In genomic region chr3R:26095551-26095950, dm6 we compare ENCODE assay signal across 2 fruit fly cellular contexts.
A peak's percentile ranks its signal among the peaks of the same experiment; 100 is the strongest.
TF ChIP-seq lines count a peak whose summit lies in the region.

No protein-coding gene starts in this region.

TF ChIP-seq in whole organism, prepupa, 60 proteins besides CTCF, POLR2A, EP300 and RAD21:
- peak; percentile 51 for TF ChIP-seq svp (GFP tag; lab: Kevin White, UChicago)
- peak; percentile 53 for TF ChIP-seq Eip78C (GFP tag; lab: Kevin White, UChicago)
- TF ChIP-seq ss (GFP tag; optimal IDR thresholded peaks at IDR 0.05; lab: Kevin White, UChicago) = no peak
- TF ChIP-seq Sox102F (GFP tag; optimal IDR thresholded peaks at IDR 0.05; lab: Kevin White, UChicago) = no peak

TF ChIP-seq in whole organism, pupa, 21 proteins besides CTCF, POLR2A, EP300 and RAD21:
- TF ChIP-seq Pif1A (GFP tag; optimal IDR thresholded peaks at IDR 0.05; lab: Kevin White, UChicago) = no peak
- TF ChIP-seq Snoo (tag; optimal IDR thresholded peaks at IDR 0.05; lab: Kevin White, UChicago) = no peak
- TF ChIP-seq CG14655 (GFP tag; optimal IDR thresholded peaks at IDR 0.05; lab: Kevin White, UChicago) = peak; percentile 4
- TF ChIP-seq rn (GFP tag; IDR thresholded peaks at IDR 0.05; lab: Robert Waterston, UW) = no peak
- TF ChIP-seq CG17806 (tag; optimal IDR thresholded peaks at IDR 0.05; lab: Kevin White, UChicago) = no peak
- peak; percentile 1 for TF ChIP-seq CG8159 (tag; optimal IDR thresholded peaks at IDR 0.05; lab: Kevin White, UChicago)
